Worm (Caenorhabditis elegans): Measurements from ENCODE around the gene kup-1.
A peak's percentile ranks its signal among the peaks of the same experiment; 100 is the strongest.
"Not testable (repeated sequence)": the region's sequence is repeated elsewhere in the genome, so short reads cannot be mapped to it uniquely, and the experiment has no call there.

The kup-1 gene

DNA sequence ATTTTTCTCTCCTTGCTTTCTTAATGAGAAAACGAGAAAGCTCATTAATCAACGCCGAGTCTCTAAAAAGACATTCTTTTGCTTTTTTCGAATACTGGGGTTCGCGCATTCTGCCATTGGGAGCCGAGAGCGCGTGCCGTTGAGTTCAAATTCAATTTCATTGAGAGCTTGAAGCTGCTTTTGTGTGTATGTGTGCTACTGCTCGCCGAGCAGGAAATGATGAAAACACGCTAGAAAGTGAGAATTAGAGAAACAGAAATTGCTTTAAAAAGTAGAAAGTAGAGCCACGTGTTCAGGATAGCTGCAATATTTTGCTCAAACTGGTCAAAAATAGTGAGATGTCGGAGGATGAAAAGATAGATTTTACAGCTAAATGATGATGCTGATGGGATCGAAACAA lies 15.0 kb downstream of the kup-1 start:
- TF ChIP-seq dmd-4 (tag; optimal IDR thresholded peaks at IDR 0.05) (no peak), nhr-10 (tag; optimal IDR thresholded peaks at IDR 0.05) (no peak), lsy-2 (tag; optimal IDR thresholded peaks at IDR 0.05) (peak in 1 of 2 experiments; percentile 60), snpc-4 (tag; optimal IDR thresholded peaks at IDR 0.05) (no peak), sma-9 (GFP tag; optimal IDR thresholded peaks at IDR 0.05) (peak; percentile 42), sma-9 (tag; optimal IDR thresholded peaks at IDR 0.05) (no peak), unc-55 (GFP tag; optimal IDR thresholded peaks at IDR 0.05) (peak; percentile 7), C34F6.9 (tag; optimal IDR thresholded peaks at IDR 0.05) (peak; percentile 58), zag-1 (tag; optimal IDR thresholded peaks at IDR 0.05) (peak; percentile 46), nhr-129 (tag; optimal IDR thresholded peaks at IDR 0.05) (peak; percentile 34)

DNA sequence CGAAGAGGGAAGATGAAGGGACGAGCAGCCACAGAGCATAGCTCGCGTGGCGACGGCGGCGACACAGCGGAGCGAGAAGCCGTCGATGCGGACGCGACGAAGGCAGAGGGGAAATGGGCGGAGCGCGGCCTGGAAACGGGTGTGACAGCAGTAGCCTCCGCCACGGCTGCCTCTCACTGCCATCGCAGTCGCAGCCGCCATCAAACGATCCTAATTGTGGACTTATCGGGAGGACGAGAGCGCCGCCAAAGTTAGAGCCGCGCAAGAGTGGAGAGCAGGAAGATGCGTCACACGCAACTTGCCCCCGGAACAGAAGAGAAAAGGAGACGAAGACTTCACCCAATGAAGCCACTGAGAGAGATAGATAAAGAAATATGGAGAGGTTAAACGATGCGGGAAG lies 16.4 kb downstream of the kup-1 start:
- TF ChIP-seq F13H6.1 (tag; optimal IDR thresholded peaks at IDR 0.05) (peak; percentile 50), C34F6.9 (tag; optimal IDR thresholded peaks at IDR 0.05) (peak; percentile 40), crh-2 (tag; optimal IDR thresholded peaks at IDR 0.05) (no peak), Y55F3AM.14 (GFP tag; optimal IDR thresholded peaks at IDR 0.05) (peak; percentile 35), nhr-10 (tag; optimal IDR thresholded peaks at IDR 0.05) (no peak), zag-1 (tag; optimal IDR thresholded peaks at IDR 0.05) (peak; percentile 82), nhr-21 (tag; optimal IDR thresholded peaks at IDR 0.05) (no peak), ama-1 (optimal IDR thresholded peaks at IDR 0.05) (no peak), gmeb-1 (tag; optimal IDR thresholded peaks at IDR 0.05) (no peak), blmp-1 (tag; optimal IDR thresholded peaks at IDR 0.05; ENCODE audit: insufficient read depth) (no peak), elt-1 (tag; optimal IDR thresholded peaks at IDR 0.05) (no peak), sma-9 (GFP tag; optimal IDR thresholded peaks at IDR 0.05) (peak; percentile 16), sma-9 (tag; optimal IDR thresholded peaks at IDR 0.05) (no peak), nhr-23 (tag; optimal IDR thresholded peaks at IDR 0.05) (no peak), nhr-129 (tag; optimal IDR thresholded peaks at IDR 0.05) (peak; percentile 31), sem-4 (tag; optimal IDR thresholded peaks at IDR 0.05) (peak; percentile 14), alr-1 (tag; optimal IDR thresholded peaks at IDR 0.05) (no peak), lsy-2 (tag; optimal IDR thresholded peaks at IDR 0.05) (peak in 1 of 2 experiments; percentile 36), mbf-1 (tag; optimal IDR thresholded peaks at IDR 0.05) (no peak), nhr-12 (tag; optimal IDR thresholded peaks at IDR 0.05) (no peak), R02D3.7 (tag; optimal IDR thresholded peaks at IDR 0.05) (no peak), lin-11 (tag; optimal IDR thresholded peaks at IDR 0.05) (peak; percentile 18), fos-1 (tag; optimal IDR thresholded peaks at IDR 0.05) (no peak), mdl-1 (tag; optimal IDR thresholded peaks at IDR 0.05) (peak in 1 of 2 experiments; percentile 1), ztf-11 (tag; optimal IDR thresholded peaks at IDR 0.05) (no peak)

DNA sequence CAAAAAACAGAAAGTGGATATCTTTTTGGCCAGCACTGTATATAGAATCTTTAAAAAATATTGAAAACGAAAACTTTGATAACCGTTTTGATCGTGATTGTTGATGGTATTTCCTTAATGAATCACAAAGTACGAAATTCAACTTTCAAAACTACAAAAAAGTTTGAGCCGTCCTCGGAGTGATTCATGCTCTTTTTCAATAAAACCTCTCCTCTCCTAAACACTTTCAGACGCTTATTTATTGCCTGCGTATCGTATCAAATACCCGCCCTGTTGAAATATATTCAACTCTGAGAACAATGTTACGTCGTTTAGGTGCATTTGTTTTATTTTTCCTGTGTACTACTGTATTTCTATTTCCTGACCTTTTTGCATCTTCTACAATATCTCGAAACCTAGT lies 19.7 kb downstream of the kup-1 start:
- TF ChIP-seq dmd-4 (tag; optimal IDR thresholded peaks at IDR 0.05) (no peak), fos-1 (tag; optimal IDR thresholded peaks at IDR 0.05) (peak; percentile 58), nhr-11 (tag; optimal IDR thresholded peaks at IDR 0.05) (no peak)

DNA sequence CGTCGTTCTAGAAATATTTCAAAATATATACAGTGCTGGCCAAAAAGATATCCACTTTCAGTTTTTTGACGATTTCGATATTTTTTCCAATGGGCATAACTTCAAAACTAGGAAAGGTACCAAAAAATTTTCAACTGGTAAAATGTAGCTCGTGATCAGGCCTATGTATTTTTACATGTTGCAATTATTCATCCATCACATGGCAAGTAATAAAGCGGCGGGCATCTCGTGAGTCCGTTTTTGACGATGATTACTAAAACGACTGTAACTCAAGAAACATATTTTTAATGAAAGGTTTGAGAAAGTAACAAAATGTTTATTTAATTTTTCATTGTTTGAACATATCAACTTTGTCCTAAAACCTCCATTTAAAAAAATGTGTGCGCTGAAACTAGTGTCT lies 20.6 kb downstream of the kup-1 start, which contains the start of gene F10C2.3:
Gene F10C2.3 (plus strand): TSS at position 301 of the 400 bp plus-strand sequence.
- not testable (repeated sequence) for TF ChIP-seq ceh-16 (tag; optimal IDR thresholded peaks at IDR 0.05); sma-9 (GFP tag; optimal IDR thresholded peaks at IDR 0.05); sma-9 (tag; optimal IDR thresholded peaks at IDR 0.05); mdl-1 (tag; optimal IDR thresholded peaks at IDR 0.05)

DNA sequence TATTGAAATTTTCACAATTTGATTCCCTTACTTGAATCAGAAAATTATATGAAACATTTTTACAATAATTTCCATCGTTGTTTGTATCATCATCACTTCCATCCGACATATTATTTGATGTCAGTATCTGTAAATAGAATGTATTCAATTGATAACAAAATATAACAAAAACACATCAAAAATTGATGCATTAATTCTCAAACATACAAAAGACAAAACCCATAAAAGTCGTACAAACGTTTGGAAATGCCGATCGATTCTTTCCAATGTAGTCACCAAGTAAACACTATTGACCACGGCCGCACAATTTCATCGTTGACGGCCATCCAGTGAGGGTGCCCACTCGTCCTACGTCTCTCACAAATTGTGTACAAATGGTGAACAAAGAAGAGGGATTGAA lies 27.4 kb downstream of the kup-1 start, which contains the start of gene add-2:
Gene add-2 (minus strand): TSS at position 109 of the 400 bp plus-strand sequence.
- no peak for TF ChIP-seq nhr-6 (tag; optimal IDR thresholded peaks at IDR 0.05)
- no peak for TF ChIP-seq ZK546.5 (tag; optimal IDR thresholded peaks at IDR 0.05)
- no peak for TF ChIP-seq unc-39 (tag; optimal IDR thresholded peaks at IDR 0.05)
- no peak for TF ChIP-seq unc-62 (GFP tag; optimal IDR thresholded peaks at IDR 0.05)
- no peak for TF ChIP-seq sma-3 (GFP tag; optimal IDR thresholded peaks at IDR 0.05)
- no peak for TF ChIP-seq C34F6.9 (tag; optimal IDR thresholded peaks at IDR 0.05)
- no peak for TF ChIP-seq lin-13 (GFP tag; optimal IDR thresholded peaks at IDR 0.05)
- no peak for TF ChIP-seq ztf-11 (tag; optimal IDR thresholded peaks at IDR 0.05)
- TF ChIP-seq mbf-1 (tag; optimal IDR thresholded peaks at IDR 0.05), result no peak
- no peak for TF ChIP-seq unc-55 (GFP tag; optimal IDR thresholded peaks at IDR 0.05)
- TF ChIP-seq nhr-23 (tag; optimal IDR thresholded peaks at IDR 0.05), result no peak
- TF ChIP-seq skn-1 (tag; optimal IDR thresholded peaks at IDR 0.05), result no peak
- no peak for TF ChIP-seq snpc-4 (tag; optimal IDR thresholded peaks at IDR 0.05)
- no peak for TF ChIP-seq egl-27 (tag; optimal IDR thresholded peaks at IDR 0.05)
- no peak for TF ChIP-seq peb-1 (tag; optimal IDR thresholded peaks at IDR 0.05)
- no peak for TF ChIP-seq lsy-2 (tag; optimal IDR thresholded peaks at IDR 0.05)
- no peak for TF ChIP-seq ama-1 (optimal IDR thresholded peaks at IDR 0.05)
- no peak for TF ChIP-seq sem-4 (tag; optimal IDR thresholded peaks at IDR 0.05)
- TF ChIP-seq ceh-16 (tag; optimal IDR thresholded peaks at IDR 0.05), result no peak
- TF ChIP-seq alr-1 (tag; optimal IDR thresholded peaks at IDR 0.05), result no peak

All from whole organism, L2 larva.